Worm (Caenorhabditis elegans): Measurements from ENCODE around the gene F25E5.2.

- TF ChIP-seq ZK546.5 (tag; optimal IDR thresholded peaks at IDR 0.05) (no peak), R02D3.7 (tag; optimal IDR thresholded peaks at IDR 0.05) (no peak), daf-12 (tag; optimal IDR thresholded peaks at IDR 0.05) (no peak), ceh-82 (tag; optimal IDR thresholded peaks at IDR 0.05) (no peak), fkh-10 (GFP tag; optimal IDR thresholded peaks at IDR 0.05) (no peak), nhr-76 (tag; optimal IDR thresholded peaks at IDR 0.05) (no peak), nhr-12 (tag; optimal IDR thresholded peaks at IDR 0.05) (no peak), ztf-11 (tag; optimal IDR thresholded peaks at IDR 0.05) (no peak), unc-62 (GFP tag; optimal IDR thresholded peaks at IDR 0.05) (no peak), ama-1 (optimal IDR thresholded peaks at IDR 0.05) (no peak)
Observed at ce11 chrV:7454236-7454635, 872 bp upstream of the F25E5.2 start, which contains the start of gene try-8.

All from whole organism, L3 larva.